Fruit fly (Drosophila melanogaster) S2 (cell line): ENCODE data around the gene e.

Experiments
- CG8478 ChIP-seq: fragments of >200 bp; optimal IDR thresholded peaks from 2 replicates; lab custom pipeline; 2018
- CTCF ChIP-seq, 2 experiments: fragments of >200 bp; optimal IDR thresholded peaks; 2 replicates each; lab custom pipeline; 2018

dm6 chr3R:21274870-21275269, 37.9 kb upstream of the e start:
- TF ChIP-seq CG8478 (lab: Kevin White, UChicago) (no peak), CTCF (optimal IDR thresholded peaks at IDR 0.05; lab: Kevin White, UChicago) (no peak)
